Worm (Caenorhabditis elegans) whole organism, young adult: Measurements from ENCODE around the gene ttr-51.

Experiments
- B0019.2 ChIP-seq: fragments of 200-800 bp; sonication (Bioruptor generic); conservative IDR thresholded peaks from 2 replicates; pipeline ENCODE4 v1.3.6; 2022; ENCODE audit warnings: missing genetic modification reagents, missing genetic modification characterization, missing compliant biosample characterization
- B0336.3 ChIP-seq: fragments of 200-800 bp; sonication (Bioruptor generic); IDR thresholded peaks from 2 replicates; pipeline ENCODE4 v1.3.6; 2022; ENCODE audit warnings: missing genetic modification characterization, missing compliant biosample characterization
- C17E4.6 ChIP-seq: fragments of 200-800 bp; sonication (Bioruptor generic); IDR thresholded peaks from 2 replicates; pipeline ENCODE4 v1.3.6; 2022; ENCODE audit warnings: missing genetic modification reagents, missing genetic modification characterization, missing compliant biosample characterization
- F22D6.2 ChIP-seq: sonication (generic microtip); optimal IDR thresholded peaks from 2 replicates; lab custom pipeline; 2016; ENCODE audit warnings: mild to moderate bottlenecking, missing genetic modification characterization, missing compliant biosample characterization
- F23B12.7 ChIP-seq: sonication (generic microtip); optimal IDR thresholded peaks from 2 replicates; lab custom pipeline; 2017; ENCODE audit warnings: missing genetic modification characterization, mild to moderate bottlenecking, missing compliant biosample characterization, antibody characterized with exemption, moderate library complexity; ENCODE audit not compliant: insufficient read depth
- F49E8.2 ChIP-seq: sonication (generic microtip); optimal IDR thresholded peaks from 3 replicates; lab custom pipeline; 2017; ENCODE audit warnings: missing genetic modification characterization, mild to moderate bottlenecking, missing compliant biosample characterization, antibody characterized with exemption, moderate library complexity; ENCODE audit not compliant: insufficient read depth
- F52B5.7 ChIP-seq: sonication (generic microtip); optimal IDR thresholded peaks from 2 replicates; lab custom pipeline; 2016; ENCODE audit warnings: mild to moderate bottlenecking, missing genetic modification characterization, missing compliant biosample characterization
- K12H6.12 ChIP-seq: fragments of 200-800 bp; sonication (Bioruptor generic); optimal IDR thresholded peaks from 2 replicates; lab custom pipeline; 2018; ENCODE audit warnings: mild to moderate bottlenecking, missing genetic modification characterization, missing compliant biosample characterization
- T26A5.8 ChIP-seq: sonication (generic microtip); optimal IDR thresholded peaks from 2 replicates; lab custom pipeline; 2016; ENCODE audit warnings: missing genetic modification characterization, missing compliant biosample characterization
- Y53F4B.3 ChIP-seq: fragments of 200-800 bp; sonication (Bioruptor generic); IDR thresholded peaks from 2 replicates; pipeline ENCODE4 v1.3.6; 2022; ENCODE audit warnings: missing genetic modification reagents, missing genetic modification characterization, missing compliant biosample characterization
- Y53G8AR.9 ChIP-seq: fragments of 200-800 bp; sonication (Bioruptor generic); conservative IDR thresholded peaks from 2 replicates; pipeline ENCODE4 v1.3.6; 2022; ENCODE audit warnings: missing genetic modification reagents, missing genetic modification characterization, missing compliant biosample characterization
- atf-7 ChIP-seq: sonication (generic microtip); optimal IDR thresholded peaks from 2 replicates; lab custom pipeline; 2017; ENCODE audit warnings: mild to moderate bottlenecking, missing genetic modification characterization, missing compliant biosample characterization
- attf-3 ChIP-seq: fragments of 200-800 bp; sonication (Bioruptor generic); conservative IDR thresholded peaks from 2 replicates; pipeline ENCODE4 v1.3.6; 2022; ENCODE audit warnings: missing genetic modification reagents, missing genetic modification characterization, missing compliant biosample characterization
- attf-5 ChIP-seq: fragments of 200-800 bp; sonication (Bioruptor generic); optimal IDR thresholded peaks from 2 replicates; lab custom pipeline; 2018; ENCODE audit warnings: mild to moderate bottlenecking, missing genetic modification characterization, missing compliant biosample characterization
- attf-6 ChIP-seq: fragments of 200-800 bp; sonication (Bioruptor generic); IDR thresholded peaks from 2 replicates; pipeline ENCODE4 v1.3.6; 2022; ENCODE audit warnings: missing genetic modification reagents, missing genetic modification characterization, missing compliant biosample characterization
- ccch-3 ChIP-seq: fragments of 200-800 bp; sonication (Bioruptor generic); optimal IDR thresholded peaks from 2 replicates; lab custom pipeline; 2018; ENCODE audit warnings: mild to moderate bottlenecking, missing genetic modification characterization, missing compliant biosample characterization
- cebp-1 ChIP-seq, 2 experiments: fragments of 200-800 bp in 1 of 2; sonication (Bioruptor generic) in 1 of 2; sonication (generic microtip) in 1 of 2; IDR thresholded peaks in 1 of 2; optimal IDR thresholded peaks in 1 of 2; 2 replicates each; pipeline versions ENCODE4 v1.3.6 to Lab custom; 2017 to 2022; ENCODE audit warnings: missing compliant biosample characterization in 2 of 2, missing genetic modification characterization in 2 of 2, mild to moderate bottlenecking in 1 of 2, missing genetic modification reagents in 1 of 2, moderate library complexity in 1 of 2
- ceh-27 ChIP-seq: fragments of 200-800 bp; sonication (Bioruptor generic); optimal IDR thresholded peaks from 2 replicates; lab custom pipeline; 2018; ENCODE audit warnings: mild to moderate bottlenecking, missing genetic modification characterization, moderate library complexity, missing compliant biosample characterization
- ceh-79 ChIP-seq: sonication (generic microtip); optimal IDR thresholded peaks from 2 replicates; lab custom pipeline; 2017; ENCODE audit warnings: mild to moderate bottlenecking, missing genetic modification characterization, missing compliant biosample characterization
- ceh-91 ChIP-seq: fragments of 200-800 bp; sonication (Bioruptor generic); IDR thresholded peaks from 2 replicates; pipeline ENCODE4 v1.3.6; 2022; ENCODE audit warnings: missing genetic modification reagents, missing genetic modification characterization, missing compliant biosample characterization
- chd-7 ChIP-seq: sonication (generic microtip); optimal IDR thresholded peaks from 2 replicates; lab custom pipeline; 2016; ENCODE audit warnings: mild to moderate bottlenecking, missing genetic modification characterization, moderate library complexity, missing compliant biosample characterization
- dox-1 ChIP-seq: fragments of 200-800 bp; sonication (Bioruptor generic); IDR thresholded peaks from 2 replicates; pipeline ENCODE4 v1.3.6; 2022; ENCODE audit warnings: missing genetic modification reagents, missing genetic modification characterization, missing compliant biosample characterization
- dpff-1 ChIP-seq: sonication (generic microtip); optimal IDR thresholded peaks from 2 replicates; lab custom pipeline; 2017; ENCODE audit warnings: mild to moderate bottlenecking, missing genetic modification characterization, missing compliant biosample characterization
- egl-18 ChIP-seq: fragments of 200-800 bp; sonication (Bioruptor generic); IDR thresholded peaks from 2 replicates; pipeline ENCODE4 v1.3.6; 2022; ENCODE audit warnings: missing genetic modification reagents, missing genetic modification characterization, missing compliant biosample characterization
- lin-26 ChIP-seq: fragments of 200-800 bp; sonication (Bioruptor generic); IDR thresholded peaks from 2 replicates; pipeline ENCODE4 v1.3.6; 2022; ENCODE audit warnings: missing genetic modification reagents, missing genetic modification characterization, missing compliant biosample characterization
- lin-35 ChIP-seq, 3 experiments: fragments of 150-350 bp in 2 of 3; sonication (generic microtip) in 1 of 3; optimal IDR thresholded peaks; 2 replicates each; lab custom pipeline; 2014 to 2018; ENCODE audit warnings: missing biosample characterization in 3 of 3, missing genetic modification characterization in 3 of 3, missing genetic modification reagents in 3 of 3
- lin-40 ChIP-seq: sonication (generic microtip); optimal IDR thresholded peaks from 2 replicates; lab custom pipeline; 2016; ENCODE audit warnings: missing genetic modification characterization, mild to moderate bottlenecking, missing compliant biosample characterization, missing genotype, missing genetic modification reagents
- lin-54 ChIP-seq: fragments of 200-800 bp; sonication (Bioruptor generic); optimal IDR thresholded peaks from 2 replicates; lab custom pipeline; 2018; ENCODE audit warnings: mild to moderate bottlenecking, missing genetic modification characterization, missing compliant biosample characterization
- lir-1 ChIP-seq: fragments of 200-800 bp; sonication (Bioruptor generic); conservative IDR thresholded peaks from 2 replicates; pipeline ENCODE4 v1.3.6; 2022; ENCODE audit warnings: missing genetic modification reagents, missing genetic modification characterization, missing compliant biosample characterization
- madf-10 ChIP-seq: sonication (generic microtip); optimal IDR thresholded peaks from 2 replicates; lab custom pipeline; 2016; ENCODE audit warnings: mild to moderate bottlenecking, missing genetic modification characterization, missing compliant biosample characterization
- madf-3 ChIP-seq: fragments of 200-800 bp; sonication (Bioruptor generic); IDR thresholded peaks from 2 replicates; pipeline ENCODE4 v1.3.6; 2022; ENCODE audit warnings: missing genetic modification reagents, missing genetic modification characterization, missing compliant biosample characterization
- mcd-1 ChIP-seq: fragments of 200-800 bp; sonication (Bioruptor generic); IDR thresholded peaks from 2 replicates; pipeline ENCODE4 v1.3.6; 2022; ENCODE audit warnings: missing genetic modification reagents, missing genetic modification characterization, missing compliant biosample characterization
- mes-4 ChIP-seq: sonication (generic microtip); optimal IDR thresholded peaks from 2 replicates; lab custom pipeline; 2016; ENCODE audit warnings: missing genotype, missing genetic modification characterization, missing compliant biosample characterization
- nfya-2 ChIP-seq: fragments of 200-800 bp; sonication (Bioruptor generic); IDR thresholded peaks from 2 replicates; pipeline ENCODE4 v1.3.6; 2022; ENCODE audit warnings: missing genetic modification reagents, missing genetic modification characterization, missing compliant biosample characterization
- nfyb-1 ChIP-seq: fragments of 200-800 bp; sonication (Bioruptor generic); IDR thresholded peaks from 2 replicates; pipeline ENCODE4 v1.3.6; 2022; ENCODE audit warnings: missing genetic modification reagents, missing genetic modification characterization, missing compliant biosample characterization
- pbrm-1 ChIP-seq: fragments of 200-800 bp; sonication (Bioruptor generic); IDR thresholded peaks from 2 replicates; pipeline ENCODE4 v1.3.6; 2022; ENCODE audit warnings: missing genetic modification reagents, missing genetic modification characterization, missing compliant biosample characterization
- pha-4 ChIP-seq: fragments of 150-350 bp; sonication (generic microtip); optimal IDR thresholded peaks from 2 replicates; lab custom pipeline; 2014; ENCODE audit warnings: missing biosample characterization, missing genetic modification reagents, missing genetic modification characterization
- rcor-1 ChIP-seq: fragments of 200-800 bp; sonication (Bioruptor generic); IDR thresholded peaks from 2 replicates; pipeline ENCODE4 v1.3.6; 2022; ENCODE audit warnings: missing genetic modification reagents, missing genetic modification characterization, missing compliant biosample characterization
- rec-8 ChIP-seq, 2 experiments: sonication (generic microtip); optimal IDR thresholded peaks; 2 replicates each; lab custom pipeline; 2016; ENCODE audit warnings: mild to moderate bottlenecking in 2 of 2, missing genetic modification characterization in 2 of 2, missing genetic modification reagents in 2 of 2, missing genotype in 2 of 2, missing biosample characterization in 1 of 2, missing compliant biosample characterization in 1 of 2, moderate library complexity in 1 of 2
- somi-1 ChIP-seq: fragments of 200-800 bp; sonication (Bioruptor generic); optimal IDR thresholded peaks from 2 replicates; lab custom pipeline; 2018; ENCODE audit warnings: mild to moderate bottlenecking, missing genetic modification characterization, missing compliant biosample characterization
- sptf-2 ChIP-seq: fragments of 200-800 bp; sonication (Bioruptor generic); optimal IDR thresholded peaks from 2 replicates; lab custom pipeline; 2018; ENCODE audit warnings: mild to moderate bottlenecking, missing genetic modification characterization, missing compliant biosample characterization
- tbp1 ChIP-seq: fragments of 200-800 bp; sonication (Bioruptor generic); optimal IDR thresholded peaks from 2 replicates; lab custom pipeline; 2018; ENCODE audit warnings: mild to moderate bottlenecking, missing genetic modification characterization, missing compliant biosample characterization
- unc-130 ChIP-seq: sonication (generic microtip); optimal IDR thresholded peaks from 2 replicates; lab custom pipeline; 2016; ENCODE audit warnings: missing genetic modification reagents, missing genetic modification characterization, missing compliant biosample characterization
- zim-3 ChIP-seq: sonication (generic microtip); optimal IDR thresholded peaks from 2 replicates; lab custom pipeline; 2017; ENCODE audit warnings: mild to moderate bottlenecking, missing genetic modification characterization, moderate library complexity, missing compliant biosample characterization
- ztf-28 ChIP-seq: fragments of 200-800 bp; sonication (Bioruptor generic); IDR thresholded peaks from 2 replicates; pipeline ENCODE4 v1.3.6; 2022; ENCODE audit warnings: missing genetic modification reagents, missing genetic modification characterization, missing compliant biosample characterization
- ztf-3 ChIP-seq: fragments of 200-800 bp; sonication (Bioruptor generic); optimal IDR thresholded peaks from 2 replicates; lab custom pipeline; 2018; ENCODE audit warnings: mild to moderate bottlenecking, missing genetic modification characterization, missing compliant biosample characterization

Gene ttr-51

DNA sequence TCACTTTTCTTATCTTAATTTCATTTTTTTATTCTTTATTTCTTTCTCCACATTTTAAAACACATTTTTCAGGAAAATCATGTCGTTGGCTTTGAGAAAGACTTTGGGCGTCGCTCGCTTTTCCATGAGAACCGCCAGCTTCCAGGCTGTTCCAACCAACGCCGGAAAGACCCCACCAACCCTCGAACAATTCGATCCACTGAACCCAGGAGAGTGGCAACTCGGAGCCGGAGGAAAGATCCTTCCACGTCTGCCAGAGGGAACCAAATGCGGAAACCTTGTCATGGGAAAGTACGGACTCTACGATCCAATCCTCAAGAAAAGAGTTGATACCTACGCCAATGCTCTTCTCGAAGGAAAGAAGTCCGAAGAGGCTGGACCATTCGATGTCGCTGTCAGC, 48.0 kb upstream of the ttr-51 start, which contains the start of gene kdp-1 (continued):
- TF ChIP-seq nfyb-1 (0 out of 2 replicates have a peak, but pooled peaks have one; percentile 31), K12H6.12 (tag; lab: Kevin White, UChicago) (no peak), Y53F4B.3 (GFP tag; lab: Robert Waterston, UW) (no peak), chd-7 (tag; lab: Kevin White, UChicago) (no peak), egl-18 (GFP tag; lab: Robert Waterston, UW) (no peak), mcd-1 (GFP tag; lab: Robert Waterston, UW) (peak; percentile 62), pha-4 (tag; lab: Kevin White, UChicago) (no peak), C17E4.6 (no peak), attf-3 (no peak), atf-7 (no peak), ceh-91 (GFP tag; lab: Robert Waterston, UW) (no peak), F52B5.7 (peak; percentile 2), F49E8.2 (tag; lab: Kevin White, UChicago) (peak; percentile 34)

DNA sequence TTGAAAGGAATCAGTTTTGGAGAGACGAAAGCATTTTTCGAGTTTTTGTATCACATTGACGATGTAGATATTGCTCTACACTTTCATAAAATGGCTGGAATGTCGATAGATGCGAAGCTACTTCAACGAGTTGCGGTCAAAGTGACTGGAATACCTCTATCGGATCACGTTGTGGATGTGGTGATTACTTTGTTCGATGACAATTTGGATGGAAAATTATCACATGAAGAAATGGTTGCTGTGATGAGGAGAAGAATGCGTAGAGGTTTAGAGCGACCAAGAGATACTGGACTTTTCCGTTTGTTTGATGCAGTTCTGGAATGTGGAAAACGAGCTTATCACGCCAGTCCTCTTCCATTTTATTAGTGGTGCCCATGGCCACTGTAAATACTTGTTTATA, 47.5 kb upstream of the ttr-51 start:
- TF ChIP-seq rec-8 (tag; optimal IDR thresholded peaks at IDR 0.05; lab: Kevin White, UChicago) (no peak), somi-1 (no peak), ztf-28 (GFP tag; lab: Robert Waterston, UW) (no peak), K12H6.12 (tag; lab: Kevin White, UChicago) (no peak), F22D6.2 (no peak), attf-3 (no peak), T26A5.8 (no peak), rcor-1 (no peak), lin-35 (GFP tag; optimal IDR thresholded peaks at IDR 0.05; lab: Kevin White, UChicago) (no peak), lin-26 (no peak), zim-3 (tag; lab: Kevin White, UChicago) (no peak), ceh-79 (tag; lab: Kevin White, UChicago) (no peak), ceh-27 (GFP tag; lab: Kevin White, UChicago) (no peak)

DNA sequence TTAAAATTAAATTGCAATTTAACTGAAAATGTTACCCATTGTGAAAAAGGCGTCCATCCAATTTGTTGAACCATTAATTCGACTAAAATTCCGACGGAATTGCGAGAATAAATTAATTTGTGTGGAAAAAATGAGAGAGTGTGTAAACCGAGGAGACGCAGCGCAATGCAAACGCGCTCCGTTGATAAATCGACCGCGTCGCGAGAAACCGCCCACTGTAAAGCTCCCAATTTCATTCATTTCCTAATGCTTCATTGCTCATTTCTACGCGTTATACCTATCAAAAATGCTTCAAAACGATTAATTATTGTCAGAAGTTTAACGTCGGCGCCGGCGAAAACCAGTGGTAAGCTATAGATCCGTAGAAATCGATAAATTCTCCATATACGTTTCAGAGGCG, 45.6 kb upstream of the ttr-51 start, which contains the start of the genes Y67H2A.2 and micu-1:
Gene Y67H2A.2, minus strand, starts transcription at position 74 of the 400 bp plus-strand sequence.
Gene micu-1, plus strand, starts transcription at position 181 of the 400 bp plus-strand sequence.
- TF ChIP-seq lin-54 (GFP tag; lab: Kevin White, UChicago) (peak; percentile 40), dox-1 (GFP tag; lab: Robert Waterston, UW) (peak; percentile 47), lin-35 (GFP tag; optimal IDR thresholded peaks at IDR 0.05; lab: Kevin White, UChicago) (peak in 1 of 3 experiments; percentile 34), B0336.3 (GFP tag; lab: Robert Waterston, UW) (0 out of 2 replicates have a peak, but pooled peaks have one; percentile 33), lin-40 (tag; lab: Kevin White, UChicago) (peak; percentile 75), sptf-2 (no peak), madf-3 (GFP tag; lab: Robert Waterston, UW) (0 out of 2 replicates have a peak, but pooled peaks have one; percentile 32), Y53G8AR.9 (no peak), nfyb-1 (peak; percentile 29; the same call in 1 of the 2 replicates), unc-130 (no peak), mes-4 (tag; lab: Kevin White, UChicago) (no peak), mcd-1 (GFP tag; lab: Robert Waterston, UW) (peak; percentile 99), B0019.2 (GFP tag; lab: Robert Waterston, UW) (no peak), madf-10 (tag; lab: Kevin White, UChicago) (peak; percentile 16), tbp1 (peak; percentile 36), pbrm-1 (GFP tag; lab: Robert Waterston, UW) (peak; percentile 66; the same call in 1 of the 2 replicates), ztf-3 (no peak), nfya-2 (GFP tag; lab: Robert Waterston, UW) (no peak), attf-5 (peak; percentile 9), F23B12.7 (tag; lab: Kevin White, UChicago) (peak; percentile 3), lin-26 (no peak), ccch-3 (GFP tag; lab: Kevin White, UChicago) (no peak), dpff-1 (tag; lab: Kevin White, UChicago) (no peak), cebp-1 (GFP tag; IDR thresholded peaks at IDR 0.05; lab: Robert Waterston, UW) (no peak), cebp-1 (tag; optimal IDR thresholded peaks at IDR 0.05; lab: Kevin White, UChicago) (peak; percentile 51), lir-1 (GFP tag; lab: Robert Waterston, UW) (no peak), attf-6 (GFP tag; lab: Robert Waterston, UW) (0 out of 2 replicates have a peak, but pooled peaks have one; percentile 40)
